Worm (Caenorhabditis elegans) whole organism, L4 larva: ENCODE results near the gene F11A5.9.

Experiments
- F26F4.8 ChIP-seq: fragments of 200-800 bp; sonication (Bioruptor generic); conservative IDR thresholded peaks from 2 replicates; pipeline ENCODE4 v1.3.6; 2022; ENCODE audit warnings: missing genetic modification characterization, missing compliant biosample characterization
- F44E2.7 ChIP-seq: fragments of 200-800 bp; sonication (Bioruptor generic); IDR thresholded peaks from 2 replicates; pipeline ENCODE4 v2.1.2; 2022; ENCODE audit warnings: missing genetic modification characterization, missing compliant biosample characterization
- T26A8.4 ChIP-seq: fragments of 200-800 bp; sonication (Bioruptor generic); IDR thresholded peaks from 2 replicates; pipeline ENCODE4 v1.3.6; 2022; ENCODE audit warnings: missing genetic modification characterization, missing compliant biosample characterization
- Y48G9A.11 ChIP-seq: fragments of 200-800 bp; sonication (Bioruptor generic); IDR thresholded peaks from 2 replicates; pipeline ENCODE4 v1.3.6; 2022; ENCODE audit warnings: missing genetic modification reagents, missing genetic modification characterization, missing compliant biosample characterization
- Y5F2A.4 ChIP-seq: fragments of 200-800 bp; sonication (Bioruptor generic); optimal IDR thresholded peaks from 2 replicates; lab custom pipeline; 2018; ENCODE audit warnings: mild to moderate bottlenecking, missing genetic modification characterization, missing compliant biosample characterization
- aha-1 ChIP-seq: fragments of 150-350 bp; peaks from one replicate; lab custom pipeline; 2014; ENCODE audit warnings: missing biosample characterization, missing genetic modification characterization
- attf-4 ChIP-seq: sonication (generic microtip); optimal IDR thresholded peaks from 3 replicates; lab custom pipeline; 2017; ENCODE audit warnings: missing biosample characterization, missing genetic modification characterization
- ceh-20 ChIP-seq: fragments of 200-800 bp; sonication (Bioruptor generic); IDR thresholded peaks from 2 replicates; pipeline ENCODE4 v1.3.6; 2022; ENCODE audit warnings: missing genetic modification reagents, missing genetic modification characterization, missing compliant biosample characterization
- ceh-28 ChIP-seq: fragments of 150-350 bp; optimal IDR thresholded peaks from 2 replicates; lab custom pipeline; 2014; ENCODE audit warnings: missing biosample characterization, missing genetic modification reagents, missing genetic modification characterization
- ceh-32 ChIP-seq: sonication (generic microtip); optimal IDR thresholded peaks from 2 replicates; lab custom pipeline; 2016; ENCODE audit warnings: mild to moderate bottlenecking, missing genetic modification characterization, missing compliant biosample characterization; ENCODE audit not compliant: poor library complexity
- ceh-82 ChIP-seq: sonication (generic microtip); optimal IDR thresholded peaks from 2 replicates; lab custom pipeline; 2017; ENCODE audit warnings: missing biosample characterization, missing genetic modification characterization
- cey-2 ChIP-seq: sonication (generic microtip); optimal IDR thresholded peaks from 3 replicates; lab custom pipeline; 2017; ENCODE audit warnings: missing genetic modification characterization, mild to moderate bottlenecking, missing compliant biosample characterization, antibody characterized with exemption, borderline replicate concordance; ENCODE audit not compliant: insufficient read depth
- daf-19 ChIP-seq: fragments of 200-800 bp; sonication (Bioruptor generic); conservative IDR thresholded peaks from 2 replicates; pipeline ENCODE4 v1.3.6; 2022; ENCODE audit warnings: missing genetic modification characterization, missing compliant biosample characterization
- daf-8 ChIP-seq: fragments of 200-800 bp; sonication (Bioruptor generic); IDR thresholded peaks from 2 replicates; pipeline ENCODE4 v1.3.6; 2022; ENCODE audit warnings: missing genetic modification characterization, missing compliant biosample characterization
- dmd-9 ChIP-seq: fragments of 200-800 bp; sonication (Bioruptor generic); IDR thresholded peaks from 2 replicates; pipeline ENCODE4 v1.3.6; 2022; ENCODE audit warnings: missing genetic modification reagents, missing genetic modification characterization, missing compliant biosample characterization
- duxl-1 ChIP-seq: sonication (generic microtip); optimal IDR thresholded peaks from 2 replicates; lab custom pipeline; 2016; ENCODE audit warnings: mild to moderate bottlenecking, missing genetic modification characterization, moderate library complexity, missing compliant biosample characterization; ENCODE audit not compliant: poor library complexity
- egl-43 ChIP-seq: fragments of 200-800 bp; sonication (Bioruptor generic); IDR thresholded peaks from 2 replicates; pipeline ENCODE4 v1.3.6; 2022; ENCODE audit warnings: missing genetic modification reagents, missing genetic modification characterization, missing compliant biosample characterization
- fkh-10 ChIP-seq: fragments of 150-350 bp; optimal IDR thresholded peaks from 2 replicates; lab custom pipeline; 2014; ENCODE audit warnings: missing biosample characterization, missing genetic modification reagents, missing genetic modification characterization
- fos-1 ChIP-seq: fragments of 150-350 bp; optimal IDR thresholded peaks from 2 replicates; lab custom pipeline; 2014; ENCODE audit warnings: missing biosample characterization, missing genetic modification characterization
- hlh-11 ChIP-seq: fragments of 200-800 bp; sonication (Bioruptor generic); optimal IDR thresholded peaks from 2 replicates; lab custom pipeline; 2018; ENCODE audit warnings: mild to moderate bottlenecking, missing genetic modification characterization, missing compliant biosample characterization
- hlh-30 ChIP-seq: sonication (generic microtip); optimal IDR thresholded peaks from 2 replicates; lab custom pipeline; 2017; ENCODE audit warnings: antibody characterized with exemption, mild to moderate bottlenecking, missing genetic modification characterization, missing compliant biosample characterization; ENCODE audit not compliant: insufficient read depth
- lin-1 ChIP-seq: fragments of 200-800 bp; sonication (Bioruptor generic); IDR thresholded peaks from 2 replicates; pipeline ENCODE4 v1.3.6; 2022; ENCODE audit warnings: missing genetic modification reagents, missing genetic modification characterization, missing compliant biosample characterization
- lin-13 ChIP-seq: fragments of 150-350 bp; optimal IDR thresholded peaks from 2 replicates; lab custom pipeline; 2014; ENCODE audit warnings: missing biosample characterization, missing genetic modification reagents, missing genetic modification characterization
- lsy-2 ChIP-seq, 2 experiments: fragments of 150-350 bp in 1 of 2; sonication (generic microtip) in 1 of 2; optimal IDR thresholded peaks; 2 replicates each; lab custom pipeline; 2014 to 2017; ENCODE audit warnings: missing biosample characterization in 2 of 2, missing genetic modification characterization in 2 of 2
- mdl-1 ChIP-seq, 2 experiments: fragments of 150-350 bp in 1 of 2; sonication (generic microtip) in 1 of 2; optimal IDR thresholded peaks; 2 replicates each; lab custom pipeline; 2014 to 2017; ENCODE audit warnings: missing biosample characterization in 2 of 2, missing genetic modification characterization in 2 of 2
- mep-1 ChIP-seq: fragments of 150-350 bp; sonication (generic microtip); optimal IDR thresholded peaks from 3 replicates; lab custom pipeline; 2014; ENCODE audit warnings: missing biosample characterization, missing genetic modification characterization
- mxl-2 ChIP-seq: fragments of 200-800 bp; sonication (Bioruptor generic); conservative IDR thresholded peaks from 2 replicates; pipeline ENCODE4 v1.3.6; 2022; ENCODE audit warnings: missing genetic modification reagents, missing genetic modification characterization, missing compliant biosample characterization
- mxl-3 ChIP-seq: fragments of 200-800 bp; sonication (Bioruptor generic); optimal IDR thresholded peaks from 2 replicates; lab custom pipeline; 2018; ENCODE audit warnings: mild to moderate bottlenecking, missing genetic modification characterization, missing compliant biosample characterization
- nhr-102 ChIP-seq: sonication (generic microtip); optimal IDR thresholded peaks from 2 replicates; lab custom pipeline; 2016; ENCODE audit warnings: mild to moderate bottlenecking, missing genetic modification characterization, moderate library complexity, missing compliant biosample characterization
- nhr-11 ChIP-seq: fragments of 150-350 bp; optimal IDR thresholded peaks from 2 replicates; lab custom pipeline; 2014; ENCODE audit warnings: missing biosample characterization, missing genetic modification characterization
- nhr-48 ChIP-seq: sonication (generic microtip); optimal IDR thresholded peaks from 2 replicates; lab custom pipeline; 2016; ENCODE audit warnings: mild to moderate bottlenecking, missing genetic modification characterization, missing compliant biosample characterization
- pha-4 ChIP-seq, 2 experiments: fragments of 150-350 bp in 1 of 2; fragments of 200-800 bp in 1 of 2; sonication (Bioruptor generic) in 1 of 2; IDR thresholded peaks in 1 of 2; optimal IDR thresholded peaks in 1 of 2; 2 replicates each; pipeline versions ENCODE4 v1.3.6 to Lab custom; 2014 to 2022; ENCODE audit warnings: missing genetic modification characterization in 2 of 2, missing genetic modification reagents in 2 of 2, missing biosample characterization in 1 of 2, missing compliant biosample characterization in 1 of 2
- php-3 ChIP-seq: fragments of 200-800 bp; sonication (Bioruptor generic); IDR thresholded peaks from 2 replicates; pipeline ENCODE4 v1.3.6; 2022; ENCODE audit warnings: missing genetic modification reagents, missing genetic modification characterization, missing compliant biosample characterization
- pqm-1 ChIP-seq: sonication (generic microtip); optimal IDR thresholded peaks from 2 replicates; lab custom pipeline; 2017; ENCODE audit warnings: missing biosample characterization, missing genetic modification characterization
- set-16 ChIP-seq: fragments of 200-800 bp; sonication (Bioruptor generic); IDR thresholded peaks from 2 replicates; pipeline ENCODE4 v1.3.6; 2022; ENCODE audit warnings: missing genetic modification reagents, missing genetic modification characterization, missing compliant biosample characterization
- snpc-1.2 ChIP-seq: fragments of 200-800 bp; sonication (Bioruptor generic); IDR thresholded peaks from 2 replicates; pipeline ENCODE4 v1.3.6; 2022; ENCODE audit warnings: missing genetic modification reagents, missing genetic modification characterization, missing compliant biosample characterization
- spr-1 ChIP-seq: sonication (generic microtip); optimal IDR thresholded peaks from 2 replicates; lab custom pipeline; 2016; ENCODE audit warnings: mild to moderate bottlenecking, missing genetic modification characterization, missing compliant biosample characterization
- unc-130 ChIP-seq: sonication (generic microtip); optimal IDR thresholded peaks from 2 replicates; lab custom pipeline; 2016; ENCODE audit warnings: missing genetic modification reagents, missing genetic modification characterization, missing compliant biosample characterization

The F11A5.9 gene

ce11 chrV:16235647-16236046, 21.0 kb downstream of the F11A5.9 start, which contains the start of gene srh-98:
Gene srh-98, minus strand, starts transcription at chrV:16235747.
- TF ChIP-seq ceh-28 (tag; lab: Kevin White, UChicago) (no peak), lin-13 (GFP tag; lab: Kevin White, UChicago) (no peak), aha-1 (tag; lab: Kevin White, UChicago) (peak; percentile 65)

ce11 chrV:16237223-16237622, 22.5 kb downstream of the F11A5.9 start, which contains the start of gene F21H7.5:
Gene F21H7.5, plus strand, starts transcription at chrV:16237523.
- TF ChIP-seq daf-19, result no peak
- no peak for TF ChIP-seq lsy-2 (tag; optimal IDR thresholded peaks at IDR 0.05; lab: Kevin White, UChicago)
- no peak for TF ChIP-seq php-3 (GFP tag; lab: Robert Waterston, UW)
- TF ChIP-seq nhr-11 (tag; lab: Kevin White, UChicago), result no peak
- no peak for TF ChIP-seq ceh-82 (tag; lab: Kevin White, UChicago)
- no peak for TF ChIP-seq cey-2
- TF ChIP-seq snpc-1.2 (GFP tag; lab: Robert Waterston, UW), result no peak
- TF ChIP-seq mep-1 (tag; lab: Kevin White, UChicago), result no peak
- TF ChIP-seq dmd-9 (GFP tag; lab: Robert Waterston, UW), result no peak
- TF ChIP-seq T26A8.4 (GFP tag; lab: Robert Waterston, UW), result no peak
- no peak for TF ChIP-seq Y5F2A.4 (GFP tag; lab: Kevin White, UChicago)
- TF ChIP-seq unc-130, result no peak
- TF ChIP-seq ceh-20, result no peak

DNA sequence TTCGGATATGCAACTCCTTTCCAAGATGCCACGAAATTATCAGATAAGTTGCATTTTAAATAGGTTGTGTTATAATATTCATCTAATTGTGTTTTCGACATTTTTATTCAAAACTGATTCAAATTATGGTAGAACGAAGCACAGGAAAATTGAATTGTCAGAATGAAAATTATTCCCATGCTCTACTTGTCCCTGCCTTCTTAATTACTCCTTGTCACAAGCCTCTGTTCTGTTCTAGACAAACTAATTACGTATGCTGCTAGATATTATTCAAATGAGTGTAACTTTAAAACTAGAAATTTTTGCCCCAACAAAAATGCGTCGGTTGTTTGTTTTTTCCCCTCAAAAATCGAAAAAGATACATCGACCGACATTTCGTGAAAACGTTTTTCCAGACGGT, 29.4 kb downstream of the F11A5.9 start, which contains the start of gene srh-104:
TSS of gene srh-104 (minus strand) at position 101 of the 400 bp plus-strand sequence.
- TF ChIP-seq hlh-30 (tag; lab: Kevin White, UChicago) (no peak), F44E2.7 (no peak), nhr-102 (tag; lab: Kevin White, UChicago) (no peak), pqm-1 (no peak), dmd-9 (GFP tag; lab: Robert Waterston, UW) (no peak), mdl-1 (tag; optimal IDR thresholded peaks at IDR 0.05; lab: Kevin White, UChicago) (no peak), spr-1 (no peak), hlh-11 (tag; lab: Kevin White, UChicago) (no peak), ceh-32 (tag; lab: Kevin White, UChicago) (no peak), fos-1 (no peak), mxl-2 (GFP tag; lab: Robert Waterston, UW) (no peak), lin-1 (GFP tag; lab: Robert Waterston, UW) (no peak), egl-43 (no peak), fkh-10 (GFP tag; lab: Kevin White, UChicago) (no peak), Y48G9A.11 (GFP tag; lab: Robert Waterston, UW) (no peak)

DNA sequence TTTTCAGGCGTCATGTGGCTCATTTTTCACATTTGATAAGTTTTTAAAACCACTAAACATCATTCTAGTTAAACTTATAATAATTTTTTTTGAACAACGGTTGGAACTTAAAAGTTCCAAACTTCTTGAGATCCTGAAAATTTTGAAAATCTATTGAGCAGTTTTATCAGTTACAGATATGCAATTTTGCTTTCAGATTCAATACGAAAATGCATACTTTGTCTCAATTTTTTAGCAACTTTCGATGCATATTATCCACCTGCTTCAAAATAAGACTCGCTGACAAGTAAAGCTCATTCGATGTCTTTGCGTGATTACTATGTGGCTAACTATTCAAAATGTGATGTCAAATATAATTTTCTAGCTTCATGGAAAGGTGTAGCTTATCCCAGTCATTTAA, 31.9 kb downstream of the F11A5.9 start, which contains the start of gene srh-95:
TSS of gene srh-95 (plus strand) at position 301 of the 400 bp plus-strand sequence.
- TF ChIP-seq lsy-2 (tag; optimal IDR thresholded peaks at IDR 0.05; lab: Kevin White, UChicago) (no peak), set-16 (GFP tag; lab: Robert Waterston, UW) (no peak), mxl-3 (GFP tag; lab: Kevin White, UChicago) (no peak), daf-8 (GFP tag; lab: Robert Waterston, UW) (no peak), nhr-48 (tag; lab: Kevin White, UChicago) (no peak), ceh-82 (tag; lab: Kevin White, UChicago) (no peak), attf-4 (tag; lab: Kevin White, UChicago) (no peak), aha-1 (tag; lab: Kevin White, UChicago) (no peak), duxl-1 (no peak), pha-4 (GFP tag; IDR thresholded peaks at IDR 0.05; lab: Robert Waterston, UW) (no peak), pha-4 (tag; optimal IDR thresholded peaks at IDR 0.05; lab: Kevin White, UChicago) (no peak), F26F4.8 (no peak), mep-1 (tag; lab: Kevin White, UChicago) (no peak)
